Fruit fly (Drosophila melanogaster) whole organism, prepupa: Measurements from ENCODE around the gene sick.

ENCODE experiments used
- CG10631 ChIP-seq: fragments of 200-800 bp; sonication (Bioruptor generic); optimal IDR thresholded peaks from 2 replicates; lab custom pipeline; 2016; ENCODE audit warnings: missing biosample characterization, missing genetic modification characterization
- CG11294 ChIP-seq: fragments of 200-800 bp; sonication (Bioruptor generic); IDR thresholded peaks from 2 replicates; pipeline ENCODE4 v1.3.6; 2022; ENCODE audit warnings: missing biosample characterization, missing genetic modification characterization
- CG11902 ChIP-seq: fragments of 200-800 bp; sonication (Bioruptor generic); optimal IDR thresholded peaks from 3 replicates; lab custom pipeline; 2016; ENCODE audit warnings: missing biosample characterization, missing genetic modification characterization
- CG15336 ChIP-seq: fragments of 200-800 bp; sonication (Bioruptor generic); IDR thresholded peaks from 2 replicates; pipeline ENCODE4 v1.3.6; 2022; ENCODE audit warnings: missing biosample characterization, missing genetic modification characterization
- CG1621 ChIP-seq: fragments of 200-800 bp; sonication (Bioruptor generic); optimal IDR thresholded peaks from 3 replicates; lab custom pipeline; 2018; ENCODE audit warnings: missing biosample characterization, mild to moderate bottlenecking, missing genetic modification characterization
- CG3032 ChIP-seq: fragments of 200-800 bp; optimal IDR thresholded peaks from 2 replicates; lab custom pipeline; 2019; ENCODE audit warnings: missing biosample characterization, mild to moderate bottlenecking, missing genetic modification characterization, moderate library complexity
- CG31627 ChIP-seq: fragments of 200-800 bp; sonication (Bioruptor generic); optimal IDR thresholded peaks from 3 replicates; lab custom pipeline; 2016; ENCODE audit warnings: missing biosample characterization, missing genetic modification characterization
- CG32006 ChIP-seq: fragments of 200-800 bp; sonication (Bioruptor generic); optimal IDR thresholded peaks from 3 replicates; lab custom pipeline; 2017; ENCODE audit warnings: missing biosample characterization, mild to moderate bottlenecking, missing genetic modification characterization
- CG3919 ChIP-seq: fragments of 200-800 bp; sonication (Bioruptor generic); optimal IDR thresholded peaks from 3 replicates; lab custom pipeline; 2016; ENCODE audit warnings: missing biosample characterization, missing genetic modification characterization
- CG6163 ChIP-seq: fragments of 200-800 bp; sonication (Bioruptor generic); IDR thresholded peaks from 3 replicates; pipeline ENCODE4 v1.3.6; 2022; ENCODE audit warnings: missing biosample characterization, missing genetic modification characterization
- CG6808 ChIP-seq: fragments of 200-800 bp; sonication (Bioruptor generic); optimal IDR thresholded peaks from 3 replicates; lab custom pipeline; 2017; ENCODE audit warnings: missing biosample characterization, missing genetic modification characterization, mild to moderate bottlenecking, moderate library complexity, missing genetic modification reagents
- CG6854 ChIP-seq: fragments of 200-800 bp; sonication (Bioruptor generic); optimal IDR thresholded peaks from 2 replicates; lab custom pipeline; 2017; ENCODE audit warnings: missing biosample characterization, mild to moderate bottlenecking, missing genetic modification characterization
- CG7368 ChIP-seq: fragments of 200-800 bp; sonication (Bioruptor generic); optimal IDR thresholded peaks from 3 replicates; lab custom pipeline; 2016; ENCODE audit warnings: missing biosample characterization, missing genetic modification characterization
- CG8119 ChIP-seq: fragments of 200-800 bp; sonication (Bioruptor generic); IDR thresholded peaks from 3 replicates; pipeline ENCODE4 v1.3.6; 2022; ENCODE audit warnings: missing biosample characterization, missing genetic modification characterization
- CG8319 ChIP-seq: fragments of 200-800 bp; sonication (Bioruptor generic); optimal IDR thresholded peaks from 3 replicates; lab custom pipeline; 2016; ENCODE audit warnings: missing biosample characterization, missing genetic modification characterization
- CG8632 ChIP-seq: fragments of 200-800 bp; sonication (Bioruptor generic); optimal IDR thresholded peaks from 3 replicates; lab custom pipeline; 2016; ENCODE audit warnings: missing biosample characterization, missing genetic modification characterization
- Eip75B ChIP-seq: fragments of 200-800 bp; sonication (Bioruptor generic); optimal IDR thresholded peaks from 3 replicates; lab custom pipeline; 2016; ENCODE audit warnings: missing biosample characterization, missing genetic modification characterization
- Eip78C ChIP-seq: fragments of 200-800 bp; sonication (Bioruptor generic); peaks from one replicate; lab custom pipeline; 2016; ENCODE audit warnings: missing biosample characterization, missing genetic modification characterization
- Eip93F ChIP-seq: fragments of 200-800 bp; sonication (Bioruptor generic); optimal IDR thresholded peaks from 2 replicates; lab custom pipeline; 2016; ENCODE audit warnings: missing biosample characterization, mild to moderate bottlenecking, missing genetic modification characterization
- Ets21C ChIP-seq: fragments of 200-800 bp; sonication (Bioruptor generic); optimal IDR thresholded peaks from 3 replicates; lab custom pipeline; 2016; ENCODE audit warnings: missing biosample characterization, missing genetic modification characterization
- Ets96B ChIP-seq: fragments of 200-800 bp; optimal IDR thresholded peaks from 2 replicates; lab custom pipeline; 2019; ENCODE audit warnings: missing biosample characterization, mild to moderate bottlenecking, missing genetic modification characterization, moderate library complexity
- Gug ChIP-seq: fragments of 200-800 bp; sonication (Bioruptor generic); IDR thresholded peaks from 2 replicates; pipeline ENCODE4 v1.3.6; 2022; ENCODE audit warnings: missing biosample characterization, missing genetic modification characterization
- Hr38 ChIP-seq: sonication (Bioruptor generic); optimal IDR thresholded peaks from 2 replicates; lab custom pipeline; 2016; ENCODE audit warnings: missing biosample characterization, missing genetic modification characterization
- Hr39 ChIP-seq: fragments of 200-800 bp; sonication (Bioruptor generic); optimal IDR thresholded peaks from 2 replicates; lab custom pipeline; 2016; ENCODE audit warnings: missing biosample characterization, missing genetic modification characterization
- Hr4 ChIP-seq: fragments of 200-800 bp; sonication (Bioruptor generic); optimal IDR thresholded peaks from 3 replicates; lab custom pipeline; 2016; ENCODE audit warnings: missing biosample characterization, missing genetic modification characterization
- OdsH ChIP-seq: fragments of 200-800 bp; sonication (Bioruptor generic); optimal IDR thresholded peaks from 3 replicates; lab custom pipeline; 2016; ENCODE audit warnings: missing biosample characterization, missing genetic modification characterization
- Smox ChIP-seq: fragments of 200-800 bp; sonication (Bioruptor generic); optimal IDR thresholded peaks from 3 replicates; lab custom pipeline; 2016; ENCODE audit warnings: missing biosample characterization, missing genetic modification characterization
- Sox14 ChIP-seq: fragments of 200-800 bp; sonication (Bioruptor generic); optimal IDR thresholded peaks from 3 replicates; lab custom pipeline; 2016; ENCODE audit warnings: missing biosample characterization, missing genetic modification characterization
- Sox15 ChIP-seq: fragments of 200-800 bp; sonication (Bioruptor generic); optimal IDR thresholded peaks from 3 replicates; lab custom pipeline; 2016; ENCODE audit warnings: missing biosample characterization, missing genetic modification characterization
- acj6 ChIP-seq: fragments of 200-800 bp; sonication (Bioruptor generic); optimal IDR thresholded peaks from 3 replicates; lab custom pipeline; 2016; ENCODE audit warnings: missing biosample characterization, missing genetic modification characterization
- cyc ChIP-seq: fragments of 200-800 bp; sonication (Bioruptor generic); optimal IDR thresholded peaks from 3 replicates; lab custom pipeline; 2016; ENCODE audit warnings: missing biosample characterization, missing genetic modification characterization
- dac ChIP-seq: fragments of 200-800 bp; sonication (Bioruptor generic); optimal IDR thresholded peaks from 2 replicates; lab custom pipeline; 2017; ENCODE audit warnings: missing biosample characterization, mild to moderate bottlenecking, missing genetic modification characterization
- dsx ChIP-seq: fragments of 200-800 bp; optimal IDR thresholded peaks from 3 replicates; lab custom pipeline; 2019; ENCODE audit warnings: missing biosample characterization, mild to moderate bottlenecking, missing genetic modification characterization, moderate library complexity; ENCODE audit not compliant: poor library complexity, severe bottlenecking
- eg ChIP-seq: fragments of 200-800 bp; sonication (Bioruptor generic); IDR thresholded peaks from 3 replicates; pipeline ENCODE4 v1.3.6; 2022; ENCODE audit warnings: missing biosample characterization, missing genetic modification characterization
- esn ChIP-seq: fragments of 200-800 bp; sonication (Bioruptor generic); optimal IDR thresholded peaks from 2 replicates; lab custom pipeline; 2016; ENCODE audit warnings: missing biosample characterization, mild to moderate bottlenecking, missing genetic modification characterization, moderate library complexity
- fd59A ChIP-seq: fragments of 200-800 bp; sonication (Bioruptor generic); optimal IDR thresholded peaks from 2 replicates; lab custom pipeline; 2017; ENCODE audit warnings: missing biosample characterization, mild to moderate bottlenecking, missing genetic modification characterization, missing genetic modification reagents
- lz ChIP-seq: fragments of 200-800 bp; sonication (Bioruptor generic); optimal IDR thresholded peaks from 3 replicates; lab custom pipeline; 2016; ENCODE audit warnings: missing biosample characterization, missing genetic modification characterization
- net ChIP-seq: fragments of 200-800 bp; sonication (Bioruptor generic); optimal IDR thresholded peaks from 3 replicates; lab custom pipeline; 2016; ENCODE audit warnings: missing biosample characterization, missing genetic modification characterization
- pdm3 ChIP-seq: fragments of 200-800 bp; sonication (Bioruptor generic); optimal IDR thresholded peaks from 3 replicates; lab custom pipeline; 2016; ENCODE audit warnings: missing biosample characterization, missing genetic modification characterization
- spab ChIP-seq: fragments of 200-800 bp; sonication (Bioruptor generic); optimal IDR thresholded peaks from 2 replicates; lab custom pipeline; 2017; ENCODE audit warnings: missing biosample characterization, mild to moderate bottlenecking, missing genetic modification characterization, missing genetic modification reagents
- ss ChIP-seq, 2 experiments: fragments of 200-800 bp; sonication (Bioruptor generic); optimal IDR thresholded peaks; 2 replicates in 1 of 2; 3 replicates in 1 of 2; lab custom pipeline; 2017 to 2018; ENCODE audit warnings: mild to moderate bottlenecking in 2 of 2, missing biosample characterization in 2 of 2, missing genetic modification characterization in 2 of 2, moderate library complexity in 1 of 2
- svp ChIP-seq: fragments of 200-800 bp; sonication (Bioruptor generic); peaks from one replicate; lab custom pipeline; 2016; ENCODE audit warnings: missing biosample characterization, missing genetic modification characterization
- topi ChIP-seq: fragments of 200-800 bp; sonication (Bioruptor generic); optimal IDR thresholded peaks from 3 replicates; lab custom pipeline; 2016; ENCODE audit warnings: missing biosample characterization, missing genetic modification characterization
- vri ChIP-seq: fragments of 200-800 bp; sonication (Bioruptor generic); optimal IDR thresholded peaks from 3 replicates; lab custom pipeline; 2016; ENCODE audit warnings: missing biosample characterization, mild to moderate bottlenecking, missing genetic modification characterization

The sick gene

dm6 chr2L:19888347-19888746 is 92.2 kb downstream of the sick start:
- no peak for TF ChIP-seq dac
- no peak for TF ChIP-seq CG10631 (GFP tag; lab: Kevin White, UChicago)
- no peak for TF ChIP-seq CG1621 (tag; lab: Kevin White, UChicago)
- TF ChIP-seq svp (GFP tag; lab: Kevin White, UChicago), result no peak
- TF ChIP-seq dsx, result no peak
- TF ChIP-seq pdm3 (GFP tag; lab: Kevin White, UChicago), result no peak
- no peak for TF ChIP-seq Sox15 (GFP tag; lab: Kevin White, UChicago)
- TF ChIP-seq Eip75B (GFP tag; lab: Kevin White, UChicago), result no peak
- no peak for TF ChIP-seq Gug (GFP tag; lab: Robert Waterston, UW)
- no peak for TF ChIP-seq Hr39 (GFP tag; lab: Kevin White, UChicago)
- no peak for TF ChIP-seq vri (GFP tag; lab: Kevin White, UChicago)
- TF ChIP-seq Smox (GFP tag; lab: Kevin White, UChicago), result no peak
- no peak for TF ChIP-seq ss (GFP tag; optimal IDR thresholded peaks at IDR 0.05; lab: Kevin White, UChicago)
- no peak for TF ChIP-seq esn
- no peak for TF ChIP-seq CG31627 (GFP tag; lab: Kevin White, UChicago)
- no peak for TF ChIP-seq CG6163
- no peak for TF ChIP-seq CG8632 (GFP tag; lab: Kevin White, UChicago)
- TF ChIP-seq Ets21C (GFP tag; lab: Kevin White, UChicago), result no peak
- TF ChIP-seq, all 60 proteins: peak for 0

- no peak for TF ChIP-seq Eip93F (GFP tag; lab: Kevin White, UChicago)
- no peak for TF ChIP-seq net
- TF ChIP-seq CG11902, result no peak
- no peak for TF ChIP-seq CG6854
- no peak for TF ChIP-seq CG1621 (tag; lab: Kevin White, UChicago)
Measured at dm6 chr2L:19892450-19892849, 96.3 kb downstream of the sick start, which contains the start of gene CG10481. TSS of gene CG10481 (minus strand) at chr2L:19892550.

- TF ChIP-seq svp (GFP tag; lab: Kevin White, UChicago), result no peak
- TF ChIP-seq CG6163, result 0 out of 3 replicates have a peak, but pooled peaks have one; percentile 12
- TF ChIP-seq Eip78C, result peak; percentile 56
- no peak for TF ChIP-seq fd59A (GFP tag; lab: Kevin White, UChicago)
- TF ChIP-seq esn, result no peak
- no peak for TF ChIP-seq CG7368 (GFP tag; lab: Kevin White, UChicago)
- 0 out of 3 replicates have a peak, but pooled peaks have one; percentile 36 for TF ChIP-seq eg (GFP tag; lab: Robert Waterston, UW)
- peak; percentile 13; the same call in 1 of the 2 replicates for TF ChIP-seq CG15336
- TF ChIP-seq Sox14 (GFP tag; lab: Kevin White, UChicago), result peak; percentile 4
- TF ChIP-seq CG8119 (GFP tag; lab: Robert Waterston, UW), result peak; percentile 56; the same call in 1 of the 3 replicates
- TF ChIP-seq Hr4 (GFP tag; lab: Kevin White, UChicago), result peak; percentile 57
- peak; percentile 15 for TF ChIP-seq pdm3 (GFP tag; lab: Kevin White, UChicago)
- TF ChIP-seq CG8319, result no peak
- peak; percentile 9 for TF ChIP-seq Ets96B (tag; lab: Kevin White, UChicago)
- 0 out of 2 replicates have a peak, but pooled peaks have one; percentile 13 for TF ChIP-seq Gug (GFP tag; lab: Robert Waterston, UW)
- TF ChIP-seq spab (GFP tag; lab: Kevin White, UChicago), result no peak
- TF ChIP-seq acj6, result no peak
- peak; percentile 38 for TF ChIP-seq CG32006 (GFP tag; lab: Kevin White, UChicago)
- TF ChIP-seq ss (GFP tag; optimal IDR thresholded peaks at IDR 0.05; lab: Kevin White, UChicago), result peak; percentile 18 to 43
- TF ChIP-seq CG3919 (GFP tag; lab: Kevin White, UChicago), result peak; percentile 33
- TF ChIP-seq CG6854, result no peak
Measured at dm6 chr2L:19894826-19895225, 98.7 kb downstream of the sick start.

- TF ChIP-seq CG3919 (GFP tag; lab: Kevin White, UChicago) (peak; percentile 78), Sox15 (GFP tag; lab: Kevin White, UChicago) (peak; percentile 72), Hr38 (GFP tag; lab: Kevin White, UChicago) (no peak), OdsH (GFP tag; lab: Kevin White, UChicago) (peak; percentile 92), net (peak; percentile 84), CG10631 (GFP tag; lab: Kevin White, UChicago) (peak; percentile 90), CG3032 (tag; lab: Kevin White, UChicago) (peak; percentile 86), spab (GFP tag; lab: Kevin White, UChicago) (peak; percentile 88), CG31627 (GFP tag; lab: Kevin White, UChicago) (peak; percentile 49), cyc (GFP tag; lab: Kevin White, UChicago) (peak; percentile 50), CG6808 (GFP tag; lab: Kevin White, UChicago) (peak; percentile 86), lz (GFP tag; lab: Kevin White, UChicago) (peak; percentile 74), Eip78C (peak; percentile 96), CG11902 (peak; percentile 39), topi (GFP tag; lab: Kevin White, UChicago) (peak; percentile 74), CG8319 (peak; percentile 64), CG11294 (GFP tag; lab: Robert Waterston, UW) (peak; percentile 21; the same call in 1 of the 2 replicates), CG6854 (no peak), eg (GFP tag; lab: Robert Waterston, UW) (peak; percentile 70; the same call in 2 of the 3 replicates)
Measured at dm6 chr2L:19895526-19896185, 99.5 kb downstream of the sick start.
